Fruit fly (Drosophila melanogaster) whole organism, prepupa: ENCODE results near the gene CG14609.

Source experiments
- CG10669 ChIP-seq: fragments of 200-800 bp; sonication (Bioruptor generic); optimal IDR thresholded peaks from 3 replicates; lab custom pipeline; 2018; ENCODE audit warnings: missing biosample characterization, mild to moderate bottlenecking, missing genetic modification characterization, moderate library complexity
- CG11902 ChIP-seq: fragments of 200-800 bp; sonication (Bioruptor generic); optimal IDR thresholded peaks from 3 replicates; lab custom pipeline; 2016; ENCODE audit warnings: missing biosample characterization, missing genetic modification characterization
- CG15336 ChIP-seq: fragments of 200-800 bp; sonication (Bioruptor generic); IDR thresholded peaks from 2 replicates; pipeline ENCODE4 v1.3.6; 2022; ENCODE audit warnings: missing biosample characterization, missing genetic modification characterization
- CG3032 ChIP-seq: fragments of 200-800 bp; optimal IDR thresholded peaks from 2 replicates; lab custom pipeline; 2019; ENCODE audit warnings: missing biosample characterization, mild to moderate bottlenecking, missing genetic modification characterization, moderate library complexity
- CG31627 ChIP-seq: fragments of 200-800 bp; sonication (Bioruptor generic); optimal IDR thresholded peaks from 3 replicates; lab custom pipeline; 2016; ENCODE audit warnings: missing biosample characterization, missing genetic modification characterization
- CG32006 ChIP-seq: fragments of 200-800 bp; sonication (Bioruptor generic); optimal IDR thresholded peaks from 3 replicates; lab custom pipeline; 2017; ENCODE audit warnings: missing biosample characterization, mild to moderate bottlenecking, missing genetic modification characterization
- CG3919 ChIP-seq: fragments of 200-800 bp; sonication (Bioruptor generic); optimal IDR thresholded peaks from 3 replicates; lab custom pipeline; 2016; ENCODE audit warnings: missing biosample characterization, missing genetic modification characterization
- CG4318 ChIP-seq: fragments of 200-800 bp; sonication (Bioruptor generic); optimal IDR thresholded peaks from 3 replicates; lab custom pipeline; 2017; ENCODE audit warnings: missing biosample characterization, mild to moderate bottlenecking, missing genetic modification characterization
- CG6276 ChIP-seq: fragments of 200-800 bp; sonication (Bioruptor generic); optimal IDR thresholded peaks from 2 replicates; lab custom pipeline; 2017; ENCODE audit warnings: missing biosample characterization, mild to moderate bottlenecking, missing genetic modification characterization
- CG6808 ChIP-seq: fragments of 200-800 bp; sonication (Bioruptor generic); optimal IDR thresholded peaks from 3 replicates; lab custom pipeline; 2017; ENCODE audit warnings: missing biosample characterization, missing genetic modification characterization, mild to moderate bottlenecking, moderate library complexity, missing genetic modification reagents
- CG7368 ChIP-seq: fragments of 200-800 bp; sonication (Bioruptor generic); optimal IDR thresholded peaks from 3 replicates; lab custom pipeline; 2016; ENCODE audit warnings: missing biosample characterization, missing genetic modification characterization
- CG8119 ChIP-seq: fragments of 200-800 bp; sonication (Bioruptor generic); IDR thresholded peaks from 3 replicates; pipeline ENCODE4 v1.3.6; 2022; ENCODE audit warnings: missing biosample characterization, missing genetic modification characterization
- CG8319 ChIP-seq: fragments of 200-800 bp; sonication (Bioruptor generic); optimal IDR thresholded peaks from 3 replicates; lab custom pipeline; 2016; ENCODE audit warnings: missing biosample characterization, missing genetic modification characterization
- CG9139 ChIP-seq: fragments of 200-800 bp; sonication (Bioruptor generic); optimal IDR thresholded peaks from 3 replicates; lab custom pipeline; 2017; ENCODE audit warnings: missing biosample characterization, mild to moderate bottlenecking, missing genetic modification characterization
- Eip75B ChIP-seq: fragments of 200-800 bp; sonication (Bioruptor generic); optimal IDR thresholded peaks from 3 replicates; lab custom pipeline; 2016; ENCODE audit warnings: missing biosample characterization, missing genetic modification characterization
- Ets21C ChIP-seq: fragments of 200-800 bp; sonication (Bioruptor generic); optimal IDR thresholded peaks from 3 replicates; lab custom pipeline; 2016; ENCODE audit warnings: missing biosample characterization, missing genetic modification characterization
- Hr4 ChIP-seq: fragments of 200-800 bp; sonication (Bioruptor generic); optimal IDR thresholded peaks from 3 replicates; lab custom pipeline; 2016; ENCODE audit warnings: missing biosample characterization, missing genetic modification characterization
- Lpt ChIP-seq: fragments of 200-800 bp; sonication (Bioruptor generic); optimal IDR thresholded peaks from 3 replicates; lab custom pipeline; 2016; ENCODE audit warnings: missing biosample characterization, missing genetic modification characterization
- Sox14 ChIP-seq: fragments of 200-800 bp; sonication (Bioruptor generic); optimal IDR thresholded peaks from 3 replicates; lab custom pipeline; 2016; ENCODE audit warnings: missing biosample characterization, missing genetic modification characterization
- Sox15 ChIP-seq: fragments of 200-800 bp; sonication (Bioruptor generic); optimal IDR thresholded peaks from 3 replicates; lab custom pipeline; 2016; ENCODE audit warnings: missing biosample characterization, missing genetic modification characterization
- acj6 ChIP-seq: fragments of 200-800 bp; sonication (Bioruptor generic); optimal IDR thresholded peaks from 3 replicates; lab custom pipeline; 2016; ENCODE audit warnings: missing biosample characterization, missing genetic modification characterization
- fd59A ChIP-seq: fragments of 200-800 bp; sonication (Bioruptor generic); optimal IDR thresholded peaks from 2 replicates; lab custom pipeline; 2017; ENCODE audit warnings: missing biosample characterization, mild to moderate bottlenecking, missing genetic modification characterization, missing genetic modification reagents
- fd85E ChIP-seq: fragments of 200-800 bp; sonication (Bioruptor generic); optimal IDR thresholded peaks from 3 replicates; lab custom pipeline; 2016; ENCODE audit warnings: missing biosample characterization, missing genetic modification characterization
- fkh ChIP-seq: fragments of 200-800 bp; sonication (Bioruptor generic); optimal IDR thresholded peaks from 3 replicates; lab custom pipeline; 2017; ENCODE audit warnings: missing biosample characterization, mild to moderate bottlenecking, missing genetic modification characterization, moderate library complexity
- lz ChIP-seq: fragments of 200-800 bp; sonication (Bioruptor generic); optimal IDR thresholded peaks from 3 replicates; lab custom pipeline; 2016; ENCODE audit warnings: missing biosample characterization, missing genetic modification characterization
- ss ChIP-seq, 2 experiments: fragments of 200-800 bp; sonication (Bioruptor generic); optimal IDR thresholded peaks; 2 replicates in 1 of 2; 3 replicates in 1 of 2; lab custom pipeline; 2017 to 2018; ENCODE audit warnings: mild to moderate bottlenecking in 2 of 2, missing biosample characterization in 2 of 2, missing genetic modification characterization in 2 of 2, moderate library complexity in 1 of 2
- svp ChIP-seq: fragments of 200-800 bp; sonication (Bioruptor generic); peaks from one replicate; lab custom pipeline; 2016; ENCODE audit warnings: missing biosample characterization, missing genetic modification characterization
- vri ChIP-seq: fragments of 200-800 bp; sonication (Bioruptor generic); optimal IDR thresholded peaks from 3 replicates; lab custom pipeline; 2016; ENCODE audit warnings: missing biosample characterization, mild to moderate bottlenecking, missing genetic modification characterization

CG14609 gene

dm6 chr3R:7249460-7249859, 48.7 kb downstream of the CG14609 start, which contains the start of the genes CG1227 and Dtwd2 (continued):
- TF ChIP-seq CG15336 (GFP tag; lab: Robert Waterston, UW) (peak; percentile 99), svp (peak; percentile 93), CG6808 (GFP tag; lab: Kevin White, UChicago) (peak; percentile 92), CG3032 (tag; lab: Kevin White, UChicago) (peak; percentile 98), CG11902 (GFP tag; lab: Kevin White, UChicago) (peak; percentile 75), Lpt (GFP tag; lab: Kevin White, UChicago) (peak; percentile 92), acj6 (GFP tag; lab: Kevin White, UChicago) (peak; percentile 94), CG32006 (peak; percentile 96), fd59A (GFP tag; lab: Kevin White, UChicago) (peak; percentile 88), fkh (GFP tag; lab: Kevin White, UChicago) (no peak), CG8119 (GFP tag; lab: Robert Waterston, UW) (peak; percentile 98), CG9139 (GFP tag; lab: Kevin White, UChicago) (peak; percentile 91), CG31627 (GFP tag; lab: Kevin White, UChicago) (peak; percentile 88), fd85E (peak; percentile 77), Sox14 (GFP tag; lab: Kevin White, UChicago) (peak; percentile 90), CG6276 (peak; percentile 95), Hr4 (GFP tag; lab: Kevin White, UChicago) (peak; percentile 94), CG10669 (peak; percentile 94), vri (GFP tag; lab: Kevin White, UChicago) (no peak), ss (GFP tag; optimal IDR thresholded peaks at IDR 0.05; lab: Kevin White, UChicago) (peak; percentile 89 to 96), CG4318 (peak; percentile 91), CG7368 (peak; percentile 91), lz (peak; percentile 93), Eip75B (GFP tag; lab: Kevin White, UChicago) (peak; percentile 92)

dm6 chr3R:7251857-7252256, 51.1 kb downstream of the CG14609 start, which contains the start of gene Obp84a:
Gene Obp84a (minus strand): TSS chr3R:7251957.
- TF ChIP-seq CG11902 (GFP tag; lab: Kevin White, UChicago), result no peak
- TF ChIP-seq Sox15 (GFP tag; lab: Kevin White, UChicago), result no peak
- no peak for TF ChIP-seq CG3919 (GFP tag; lab: Kevin White, UChicago)
- no peak for TF ChIP-seq Ets21C
- no peak for TF ChIP-seq CG8319 (GFP tag; lab: Kevin White, UChicago)
- TF ChIP-seq CG9139 (GFP tag; lab: Kevin White, UChicago), result no peak
